Worm (Caenorhabditis elegans) whole organism, L1 larva: Measurements from ENCODE around the gene nhr-138.

Source experiments
- C16A3.4 ChIP-seq: fragments of 150-350 bp; optimal IDR thresholded peaks from 2 replicates; lab custom pipeline; 2014; ENCODE audit warnings: missing biosample characterization, missing genetic modification characterization
- C34B4.2 ChIP-seq: sonication (generic microtip); optimal IDR thresholded peaks from 2 replicates; lab custom pipeline; 2017; ENCODE audit warnings: mild to moderate bottlenecking, missing genetic modification characterization, missing compliant biosample characterization
- aha-1 ChIP-seq: fragments of 150-350 bp; optimal IDR thresholded peaks from 2 replicates; lab custom pipeline; 2014; ENCODE audit warnings: missing biosample characterization, missing genetic modification characterization
- alr-1 ChIP-seq: fragments of 200-800 bp; sonication (Bioruptor generic); optimal IDR thresholded peaks from 2 replicates; lab custom pipeline; 2018; ENCODE audit warnings: borderline replicate concordance, mild to moderate bottlenecking, missing genetic modification characterization, missing compliant biosample characterization
- blmp-1 ChIP-seq: fragments of 150-350 bp; optimal IDR thresholded peaks from 2 replicates; lab custom pipeline; 2014; ENCODE audit warnings: missing biosample characterization, missing genetic modification characterization
- ceh-8 ChIP-seq: fragments of 200-800 bp; sonication (Bioruptor generic); optimal IDR thresholded peaks from 2 replicates; lab custom pipeline; 2018; ENCODE audit warnings: mild to moderate bottlenecking, missing genetic modification characterization, moderate library complexity, missing compliant biosample characterization
- ceh-82 ChIP-seq, 3 experiments: fragments of 150-350 bp in 1 of 3; sonication (generic microtip) in 2 of 3; optimal IDR thresholded peaks; 2 replicates each; lab custom pipeline; 2014 to 2017; ENCODE audit warnings: missing biosample characterization in 3 of 3, missing genetic modification characterization in 3 of 3
- ceh-90 ChIP-seq: sonication (generic microtip); optimal IDR thresholded peaks from 2 replicates; lab custom pipeline; 2016; ENCODE audit warnings: missing genetic modification characterization, missing compliant biosample characterization
- dpl-1 ChIP-seq, 3 experiments: fragments of 150-350 bp in 2 of 3; sonication (generic microtip) in 1 of 3; optimal IDR thresholded peaks; 2 replicates each; lab custom pipeline; 2014 to 2017; ENCODE audit warnings: missing biosample characterization in 3 of 3, missing genetic modification characterization in 3 of 3, missing genetic modification reagents in 3 of 3
- dsc-1 ChIP-seq: sonication (generic microtip); optimal IDR thresholded peaks from 2 replicates; lab custom pipeline; 2016; ENCODE audit warnings: mild to moderate bottlenecking, missing genetic modification characterization, missing compliant biosample characterization
- efl-3 ChIP-seq: fragments of 200-800 bp; sonication (Bioruptor generic); optimal IDR thresholded peaks from 2 replicates; lab custom pipeline; 2018; ENCODE audit warnings: mild to moderate bottlenecking, missing genetic modification characterization, missing compliant biosample characterization
- egl-13 ChIP-seq: sonication (generic microtip); optimal IDR thresholded peaks from 2 replicates; lab custom pipeline; 2016; ENCODE audit warnings: missing genotype, missing genetic modification reagents, missing genetic modification characterization, missing compliant biosample characterization
- elt-2 ChIP-seq: sonication (generic microtip); optimal IDR thresholded peaks from 2 replicates; lab custom pipeline; 2016; ENCODE audit warnings: missing genetic modification characterization, mild to moderate bottlenecking, inconsistent platforms, missing compliant biosample characterization, missing genetic modification reagents
- ets-5 ChIP-seq: fragments of 200-800 bp; sonication (Bioruptor generic); IDR thresholded peaks from 2 replicates; pipeline ENCODE4 v1.3.6; 2022; ENCODE audit warnings: missing genetic modification characterization, missing compliant biosample characterization
- fkh-10 ChIP-seq: sonication (generic microtip); optimal IDR thresholded peaks from 2 replicates; lab custom pipeline; 2017; ENCODE audit warnings: missing biosample characterization, missing genetic modification reagents, missing genetic modification characterization
- fkh-4 ChIP-seq: sonication (generic microtip); optimal IDR thresholded peaks from 2 replicates; lab custom pipeline; 2016; ENCODE audit warnings: missing compliant biosample characterization, missing genetic modification characterization, borderline replicate concordance
- fkh-8 ChIP-seq: sonication (generic microtip); optimal IDR thresholded peaks from 2 replicates; lab custom pipeline; 2016; ENCODE audit warnings: mild to moderate bottlenecking, missing genetic modification characterization, missing compliant biosample characterization
- grh-1 ChIP-seq: fragments of 200-800 bp; sonication (Bioruptor generic); IDR thresholded peaks from 2 replicates; pipeline ENCODE4 v1.3.6; 2022; ENCODE audit warnings: missing genetic modification reagents, missing genetic modification characterization, missing compliant biosample characterization
- hlh-17 ChIP-seq: fragments of 200-800 bp; sonication (Bioruptor generic); optimal IDR thresholded peaks from 2 replicates; lab custom pipeline; 2018; ENCODE audit warnings: missing genetic modification characterization, mild to moderate bottlenecking, missing compliant biosample characterization, moderate library complexity, borderline replicate concordance
- hpl-2 ChIP-seq: fragments of 150-350 bp; optimal IDR thresholded peaks from 2 replicates; lab custom pipeline; 2014; ENCODE audit warnings: missing biosample characterization, missing genetic modification reagents, missing genetic modification characterization
- irx-1 ChIP-seq: sonication (generic microtip); optimal IDR thresholded peaks from 2 replicates; lab custom pipeline; 2016; ENCODE audit warnings: missing genetic modification characterization, missing compliant biosample characterization
- isw-1 ChIP-seq: fragments of 200-800 bp; sonication (Bioruptor generic); IDR thresholded peaks from 2 replicates; pipeline ENCODE4 v1.3.6; 2022; ENCODE audit warnings: missing genetic modification characterization, missing compliant biosample characterization
- lin-35 ChIP-seq, 2 experiments: fragments of 150-350 bp; optimal IDR thresholded peaks; 2 replicates each; lab custom pipeline; 2014; ENCODE audit warnings: missing biosample characterization in 2 of 2, missing genetic modification characterization in 2 of 2, missing genetic modification reagents in 2 of 2
- lsy-2 ChIP-seq, 2 experiments: fragments of 150-350 bp; optimal IDR thresholded peaks; 2 replicates each; lab custom pipeline; 2014; ENCODE audit warnings: missing biosample characterization in 2 of 2, missing genetic modification characterization in 2 of 2
- mab-9 ChIP-seq: fragments of 200-800 bp; sonication (Bioruptor generic); IDR thresholded peaks from 2 replicates; pipeline ENCODE4 v1.3.6; 2022; ENCODE audit warnings: missing genetic modification reagents, missing genetic modification characterization, missing compliant biosample characterization
- mdl-1 ChIP-seq, 2 experiments: fragments of 150-350 bp; optimal IDR thresholded peaks; 2 replicates each; lab custom pipeline; 2014 to 2017; ENCODE audit warnings: missing biosample characterization in 2 of 2, missing genetic modification characterization in 2 of 2, inconsistent platforms in 1 of 2
- mef-2 ChIP-seq: fragments of 150-350 bp; optimal IDR thresholded peaks from 2 replicates; lab custom pipeline; 2014; ENCODE audit warnings: missing biosample characterization, missing genetic modification characterization
- mep-1 ChIP-seq: fragments of 150-350 bp; optimal IDR thresholded peaks from 2 replicates; lab custom pipeline; 2014; ENCODE audit warnings: missing biosample characterization, missing genetic modification characterization
- nhr-11 ChIP-seq: fragments of 150-350 bp; optimal IDR thresholded peaks from 2 replicates; lab custom pipeline; 2014; ENCODE audit warnings: missing biosample characterization, missing genetic modification characterization
- nhr-12 ChIP-seq: sonication (generic microtip); optimal IDR thresholded peaks from 2 replicates; lab custom pipeline; 2017; ENCODE audit warnings: missing biosample characterization, missing genetic modification characterization
- nhr-20 ChIP-seq: sonication (generic microtip); optimal IDR thresholded peaks from 2 replicates; lab custom pipeline; 2016; ENCODE audit warnings: mild to moderate bottlenecking, missing genetic modification characterization, missing compliant biosample characterization
- nhr-28 ChIP-seq: fragments of 150-350 bp; optimal IDR thresholded peaks from 2 replicates; lab custom pipeline; 2014; ENCODE audit warnings: missing biosample characterization, missing genetic modification characterization
- nhr-71 ChIP-seq: sonication (generic microtip); optimal IDR thresholded peaks from 2 replicates; lab custom pipeline; 2016; ENCODE audit warnings: mild to moderate bottlenecking, missing genetic modification characterization, moderate library complexity, missing compliant biosample characterization
- nhr-76 ChIP-seq: sonication (generic microtip); optimal IDR thresholded peaks from 2 replicates; lab custom pipeline; 2017; ENCODE audit warnings: missing biosample characterization, missing genetic modification characterization
- nhr-77 ChIP-seq: fragments of 150-350 bp; optimal IDR thresholded peaks from 2 replicates; lab custom pipeline; 2014; ENCODE audit warnings: missing biosample characterization, missing genetic modification characterization
- nhr-90 ChIP-seq: sonication (generic microtip); optimal IDR thresholded peaks from 2 replicates; lab custom pipeline; 2016; ENCODE audit warnings: mild to moderate bottlenecking, missing genetic modification characterization, missing compliant biosample characterization; ENCODE audit not compliant: poor library complexity
- pag-3 ChIP-seq: sonication (generic microtip); optimal IDR thresholded peaks from 2 replicates; lab custom pipeline; 2017; ENCODE audit warnings: missing genetic modification characterization, mild to moderate bottlenecking, missing compliant biosample characterization, antibody characterized with exemption, borderline replicate concordance; ENCODE audit not compliant: insufficient read depth
- pax-3 ChIP-seq: fragments of 200-800 bp; sonication (Bioruptor generic); optimal IDR thresholded peaks from 2 replicates; lab custom pipeline; 2018; ENCODE audit warnings: mild to moderate bottlenecking, missing genetic modification characterization, moderate library complexity, missing compliant biosample characterization
- pqm-1 ChIP-seq: sonication (generic microtip); optimal IDR thresholded peaks from 3 replicates; lab custom pipeline; 2017; ENCODE audit warnings: missing biosample characterization, missing genetic modification characterization
- sox-4 ChIP-seq: sonication (generic microtip); optimal IDR thresholded peaks from 2 replicates; lab custom pipeline; 2016; ENCODE audit warnings: missing genetic modification characterization, missing compliant biosample characterization
- sptf-1 ChIP-seq: fragments of 150-350 bp; optimal IDR thresholded peaks from 2 replicates; lab custom pipeline; 2014; ENCODE audit warnings: missing biosample characterization, missing genetic modification characterization
- sup-37 ChIP-seq: fragments of 200-800 bp; sonication (Bioruptor generic); optimal IDR thresholded peaks from 2 replicates; lab custom pipeline; 2018; ENCODE audit warnings: mild to moderate bottlenecking, missing genetic modification characterization, missing compliant biosample characterization
- swsn-7 ChIP-seq: sonication (generic microtip); optimal IDR thresholded peaks from 2 replicates; lab custom pipeline; 2016; ENCODE audit warnings: missing genetic modification characterization, missing compliant biosample characterization
- tbx-2 ChIP-seq: sonication (generic microtip); optimal IDR thresholded peaks from 2 replicates; lab custom pipeline; 2016; ENCODE audit warnings: missing genetic modification characterization, missing compliant biosample characterization
- tlp-1 ChIP-seq: fragments of 150-350 bp; optimal IDR thresholded peaks from 2 replicates; lab custom pipeline; 2014; ENCODE audit warnings: missing biosample characterization, missing genetic modification characterization
- unc-86 ChIP-seq: sonication (generic microtip); optimal IDR thresholded peaks from 2 replicates; lab custom pipeline; 2016; ENCODE audit warnings: missing genetic modification characterization, missing compliant biosample characterization
- unc-98 ChIP-seq: fragments of 200-800 bp; sonication (Bioruptor generic); IDR thresholded peaks from 2 replicates; pipeline ENCODE4 v1.3.6; 2022; ENCODE audit warnings: missing genetic modification characterization, missing compliant biosample characterization
- zag-1 ChIP-seq: fragments of 150-350 bp; optimal IDR thresholded peaks from 2 replicates; lab custom pipeline; 2014; ENCODE audit warnings: missing biosample characterization, missing genetic modification characterization
- zip-4 ChIP-seq: fragments of 200-800 bp; sonication (Bioruptor generic); optimal IDR thresholded peaks from 2 replicates; lab custom pipeline; 2018; ENCODE audit warnings: mild to moderate bottlenecking, missing genetic modification characterization, moderate library complexity, missing compliant biosample characterization
- ztf-4 ChIP-seq: fragments of 150-350 bp; optimal IDR thresholded peaks from 2 replicates; lab custom pipeline; 2014; ENCODE audit warnings: missing biosample characterization, missing genetic modification characterization

The nhr-138 gene

DNA sequence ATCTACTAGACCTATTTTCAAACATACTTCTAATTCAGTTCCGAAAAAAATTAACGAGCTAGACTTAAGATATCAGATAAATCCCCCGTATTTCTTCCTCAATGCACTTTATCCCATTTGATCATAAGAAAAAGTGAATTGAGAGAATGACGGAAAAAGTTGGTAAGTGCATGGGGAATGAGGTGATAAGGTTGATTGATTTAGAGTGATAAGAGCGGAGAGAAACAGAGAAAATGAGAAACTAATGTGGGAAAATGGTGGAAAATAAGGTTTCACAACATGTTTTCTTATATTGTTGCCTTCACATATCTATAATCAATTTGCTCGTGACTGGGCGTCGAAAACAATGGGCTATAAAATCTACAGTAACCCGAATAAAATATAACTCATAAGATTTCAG, 10.7 kb downstream of the nhr-138 start (continued):
- TF ChIP-seq mdl-1 (tag; optimal IDR thresholded peaks at IDR 0.05; lab: Kevin White, UChicago) (no peak), nhr-12 (no peak), irx-1 (no peak), pag-3 (tag; lab: Kevin White, UChicago) (no peak), alr-1 (tag; lab: Kevin White, UChicago) (no peak), elt-2 (peak; percentile 50), C34B4.2 (no peak), hpl-2 (no peak), pqm-1 (tag; lab: Kevin White, UChicago) (peak; percentile 7), nhr-20 (tag; lab: Kevin White, UChicago) (peak; percentile 52), ceh-82 (tag; optimal IDR thresholded peaks at IDR 0.05; lab: Kevin White, UChicago) (no peak), ets-5 (GFP tag; lab: Robert Waterston, UW) (no peak), swsn-7 (tag; lab: Kevin White, UChicago) (no peak), nhr-71 (tag; lab: Kevin White, UChicago) (peak; percentile 63), fkh-4 (tag; lab: Kevin White, UChicago) (no peak), ztf-4 (tag; lab: Kevin White, UChicago) (no peak), aha-1 (no peak), mep-1 (tag; lab: Kevin White, UChicago) (peak; percentile 40), dsc-1 (peak; percentile 53), pax-3 (no peak), lsy-2 (tag; optimal IDR thresholded peaks at IDR 0.05; lab: Kevin White, UChicago) (peak; percentile 27 to 35), mef-2 (tag; lab: Kevin White, UChicago) (no peak), isw-1 (GFP tag; lab: Robert Waterston, UW) (no peak), nhr-76 (tag; lab: Kevin White, UChicago) (no peak), unc-98 (GFP tag; lab: Robert Waterston, UW) (no peak), sptf-1 (no peak), ceh-8 (GFP tag; lab: Kevin White, UChicago) (no peak), zip-4 (no peak), grh-1 (GFP tag; lab: Robert Waterston, UW) (no peak), C16A3.4 (no peak), nhr-28 (tag; lab: Kevin White, UChicago) (no peak), fkh-8 (tag; lab: Kevin White, UChicago) (no peak), nhr-90 (peak; percentile 18), dpl-1 (GFP tag; optimal IDR thresholded peaks at IDR 0.05; lab: Kevin White, UChicago) (no peak), nhr-77 (tag; lab: Kevin White, UChicago) (no peak)

DNA sequence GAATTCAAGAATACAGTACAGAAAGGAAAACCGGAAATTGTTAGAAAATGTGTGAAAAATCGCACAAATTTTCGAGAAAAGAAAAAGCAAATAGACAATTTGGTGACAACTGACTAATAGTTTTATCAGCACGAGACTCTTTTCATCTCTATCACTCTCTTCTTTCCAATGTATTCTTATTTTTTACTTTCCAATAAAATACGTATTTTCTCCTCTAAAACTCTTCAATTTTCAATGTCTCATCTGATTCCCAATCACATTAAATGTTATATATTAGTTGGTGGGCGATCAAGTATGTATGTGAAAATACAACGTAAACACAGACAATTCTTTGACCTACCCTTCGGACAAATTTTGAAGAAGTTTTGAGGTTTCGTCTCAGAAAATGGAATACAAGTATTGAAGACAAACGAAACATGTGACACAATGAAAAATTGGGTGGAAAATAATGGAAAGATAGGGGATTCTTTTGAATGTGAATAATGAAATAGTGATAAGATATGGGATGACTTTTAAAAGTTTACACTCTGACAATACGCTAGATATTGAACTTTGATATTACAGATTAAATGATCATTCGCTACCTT, 12.2 kb downstream of the nhr-138 start, which contains the start of gene cka-1:
cka-1 (minus strand) TSS at position 418 of the 587 bp plus-strand sequence.
- no peak for TF ChIP-seq hpl-2
- TF ChIP-seq C16A3.4 = peak; percentile 16
- TF ChIP-seq nhr-77 (tag; lab: Kevin White, UChicago) = no peak
- no peak for TF ChIP-seq sup-37 (GFP tag; lab: Kevin White, UChicago)
- TF ChIP-seq hlh-17 = no peak
- TF ChIP-seq nhr-11 (tag; lab: Kevin White, UChicago) = no peak
- TF ChIP-seq isw-1 (GFP tag; lab: Robert Waterston, UW) = no peak
- peak in 1 of 2 experiments; percentile 62 for TF ChIP-seq lsy-2 (tag; optimal IDR thresholded peaks at IDR 0.05; lab: Kevin White, UChicago)
- TF ChIP-seq fkh-10 = no peak
- peak; percentile 52 for TF ChIP-seq elt-2
- TF ChIP-seq ztf-4 (tag; lab: Kevin White, UChicago) = no peak
- TF ChIP-seq ets-5 (GFP tag; lab: Robert Waterston, UW) = no peak
- TF ChIP-seq egl-13 = no peak
- no peak for TF ChIP-seq unc-86 (tag; lab: Kevin White, UChicago)
- no peak for TF ChIP-seq nhr-28 (tag; lab: Kevin White, UChicago)
- no peak for TF ChIP-seq efl-3 (GFP tag; lab: Kevin White, UChicago)
- peak; percentile 9 for TF ChIP-seq tbx-2
- peak in 1 of 2 experiments; percentile 55 for TF ChIP-seq lin-35 (GFP tag; optimal IDR thresholded peaks at IDR 0.05; lab: Kevin White, UChicago)
- no peak for TF ChIP-seq mab-9 (GFP tag; lab: Robert Waterston, UW)
- no peak for TF ChIP-seq mep-1 (tag; lab: Kevin White, UChicago)
- no peak for TF ChIP-seq sox-4 (tag; lab: Kevin White, UChicago)
- TF ChIP-seq mdl-1 (tag; optimal IDR thresholded peaks at IDR 0.05; lab: Kevin White, UChicago) = no peak
- TF ChIP-seq fkh-4 (tag; lab: Kevin White, UChicago) = no peak
- no peak for TF ChIP-seq swsn-7 (tag; lab: Kevin White, UChicago)
- no peak for TF ChIP-seq blmp-1
- TF ChIP-seq ceh-90 (tag; lab: Kevin White, UChicago) = no peak
- no peak for TF ChIP-seq tlp-1 (tag; lab: Kevin White, UChicago)
- TF ChIP-seq zag-1 (tag; lab: Kevin White, UChicago) = no peak
